Worm (Caenorhabditis elegans) whole organism, L4 larva: ENCODE data around the gene F36D4.1.
A peak's percentile ranks its signal among the peaks of the same experiment; 100 is the strongest.

Experiments
- D1046.2 ChIP-seq: fragments of 200-800 bp; sonication (Bioruptor generic); IDR thresholded peaks from 2 replicates; pipeline ENCODE4 v1.3.6; 2022; ENCODE audit warnings: missing genetic modification characterization, missing compliant biosample characterization
- F10B5.3 ChIP-seq: sonication (generic microtip); optimal IDR thresholded peaks from 2 replicates; lab custom pipeline; 2016; ENCODE audit warnings: mild to moderate bottlenecking, missing genetic modification characterization, missing compliant biosample characterization
- F26F4.8 ChIP-seq: fragments of 200-800 bp; sonication (Bioruptor generic); conservative IDR thresholded peaks from 2 replicates; pipeline ENCODE4 v1.3.6; 2022; ENCODE audit warnings: missing genetic modification characterization, missing compliant biosample characterization
- F37D6.2 ChIP-seq: sonication (generic microtip); optimal IDR thresholded peaks from 2 replicates; lab custom pipeline; 2016; ENCODE audit warnings: mild to moderate bottlenecking, missing genetic modification characterization, missing compliant biosample characterization
- F44E2.7 ChIP-seq: fragments of 200-800 bp; sonication (Bioruptor generic); IDR thresholded peaks from 2 replicates; pipeline ENCODE4 v2.1.2; 2022; ENCODE audit warnings: missing genetic modification characterization, missing compliant biosample characterization
- T26A8.4 ChIP-seq: fragments of 200-800 bp; sonication (Bioruptor generic); IDR thresholded peaks from 2 replicates; pipeline ENCODE4 v1.3.6; 2022; ENCODE audit warnings: missing genetic modification characterization, missing compliant biosample characterization
- ZK546.5 ChIP-seq, 2 experiments: sonication (generic microtip); optimal IDR thresholded peaks; 2 replicates each; lab custom pipeline; 2017; ENCODE audit warnings: missing biosample characterization in 2 of 2, missing genetic modification characterization in 2 of 2
- aly-2 ChIP-seq: sonication (generic microtip); optimal IDR thresholded peaks from 2 replicates; lab custom pipeline; 2018; ENCODE audit warnings: missing biosample characterization, missing genetic modification characterization
- ama-1 ChIP-seq: fragments of 150-350 bp; optimal IDR thresholded peaks from 2 replicates; lab custom pipeline; 2014; ENCODE audit warnings: inconsistent platforms, mixed read lengths
- attf-4 ChIP-seq: sonication (generic microtip); optimal IDR thresholded peaks from 3 replicates; lab custom pipeline; 2017; ENCODE audit warnings: missing biosample characterization, missing genetic modification characterization
- ceh-20 ChIP-seq: fragments of 200-800 bp; sonication (Bioruptor generic); IDR thresholded peaks from 2 replicates; pipeline ENCODE4 v1.3.6; 2022; ENCODE audit warnings: missing genetic modification reagents, missing genetic modification characterization, missing compliant biosample characterization
- ceh-32 ChIP-seq: sonication (generic microtip); optimal IDR thresholded peaks from 2 replicates; lab custom pipeline; 2016; ENCODE audit warnings: mild to moderate bottlenecking, missing genetic modification characterization, missing compliant biosample characterization; ENCODE audit not compliant: poor library complexity
- ceh-44 ChIP-seq: fragments of 200-800 bp; sonication (Bioruptor generic); IDR thresholded peaks from 2 replicates; pipeline ENCODE4 v1.3.6; 2022; ENCODE audit warnings: missing genetic modification reagents, missing genetic modification characterization, missing compliant biosample characterization
- ceh-62 ChIP-seq: sonication (generic microtip); optimal IDR thresholded peaks from 2 replicates; lab custom pipeline; 2017; ENCODE audit warnings: missing biosample characterization, missing genetic modification characterization
- ces-1 ChIP-seq: fragments of 150-350 bp; sonication (generic microtip); optimal IDR thresholded peaks from 4 replicates; lab custom pipeline; 2014; ENCODE audit warnings: missing biosample characterization, missing genetic modification reagents, missing genetic modification characterization
- daf-16 ChIP-seq, 3 experiments: sonication (generic microtip); optimal IDR thresholded peaks; 2 replicates each; lab custom pipeline; 2016 to 2017; ENCODE audit warnings: missing genetic modification characterization in 3 of 3, missing genetic modification reagents in 3 of 3, mild to moderate bottlenecking in 2 of 3, missing compliant biosample characterization in 2 of 3, missing biosample characterization in 1 of 3, moderate library complexity in 1 of 3
- daf-19 ChIP-seq: fragments of 200-800 bp; sonication (Bioruptor generic); conservative IDR thresholded peaks from 2 replicates; pipeline ENCODE4 v1.3.6; 2022; ENCODE audit warnings: missing genetic modification characterization, missing compliant biosample characterization
- daf-8 ChIP-seq: fragments of 200-800 bp; sonication (Bioruptor generic); IDR thresholded peaks from 2 replicates; pipeline ENCODE4 v1.3.6; 2022; ENCODE audit warnings: missing genetic modification characterization, missing compliant biosample characterization
- dmd-6 ChIP-seq: fragments of 200-800 bp; sonication (Bioruptor generic); IDR thresholded peaks from 2 replicates; pipeline ENCODE4 v1.3.6; 2022; ENCODE audit warnings: missing genetic modification reagents, missing genetic modification characterization, missing compliant biosample characterization
- dmd-8 ChIP-seq: fragments of 200-800 bp; sonication (Bioruptor generic); IDR thresholded peaks from 2 replicates; pipeline ENCODE4 v1.3.6; 2022; ENCODE audit warnings: missing genetic modification characterization, missing compliant biosample characterization
- dmd-9 ChIP-seq: fragments of 200-800 bp; sonication (Bioruptor generic); IDR thresholded peaks from 2 replicates; pipeline ENCODE4 v1.3.6; 2022; ENCODE audit warnings: missing genetic modification reagents, missing genetic modification characterization, missing compliant biosample characterization
- egl-27 ChIP-seq: sonication (generic microtip); optimal IDR thresholded peaks from 3 replicates; lab custom pipeline; 2017; ENCODE audit warnings: missing biosample characterization, missing genetic modification reagents, missing genetic modification characterization
- egl-43 ChIP-seq: fragments of 200-800 bp; sonication (Bioruptor generic); IDR thresholded peaks from 2 replicates; pipeline ENCODE4 v1.3.6; 2022; ENCODE audit warnings: missing genetic modification reagents, missing genetic modification characterization, missing compliant biosample characterization
- gei-8 ChIP-seq: fragments of 200-800 bp; sonication (Bioruptor generic); optimal IDR thresholded peaks from 2 replicates; lab custom pipeline; 2018; ENCODE audit warnings: mild to moderate bottlenecking, missing genetic modification characterization, missing compliant biosample characterization
- hif-1 ChIP-seq, 2 experiments: sonication (generic microtip); optimal IDR thresholded peaks; 2 replicates each; lab custom pipeline; 2016 to 2017; ENCODE audit warnings: missing compliant biosample characterization in 2 of 2, missing genetic modification characterization in 2 of 2, missing genetic modification reagents in 2 of 2, missing genotype in 2 of 2, mild to moderate bottlenecking in 1 of 2
- lim-7 ChIP-seq: fragments of 200-800 bp; sonication (Bioruptor generic); IDR thresholded peaks from 2 replicates; pipeline ENCODE4 v1.3.6; 2022; ENCODE audit warnings: missing genetic modification characterization, missing compliant biosample characterization
- lin-1 ChIP-seq: fragments of 200-800 bp; sonication (Bioruptor generic); IDR thresholded peaks from 2 replicates; pipeline ENCODE4 v1.3.6; 2022; ENCODE audit warnings: missing genetic modification reagents, missing genetic modification characterization, missing compliant biosample characterization
- lin-13 ChIP-seq: fragments of 150-350 bp; optimal IDR thresholded peaks from 2 replicates; lab custom pipeline; 2014; ENCODE audit warnings: missing biosample characterization, missing genetic modification reagents, missing genetic modification characterization
- madf-5 ChIP-seq, 2 experiments: fragments of 200-800 bp; sonication (Bioruptor generic); IDR thresholded peaks; 2 replicates each; pipeline ENCODE4 v1.3.6; 2022; ENCODE audit warnings: missing compliant biosample characterization in 2 of 2, missing genetic modification characterization in 2 of 2
- madf-9 ChIP-seq: fragments of 200-800 bp; sonication (Bioruptor generic); conservative IDR thresholded peaks from 2 replicates; pipeline ENCODE4 v1.3.6; 2022; ENCODE audit warnings: missing genetic modification reagents, missing genetic modification characterization, missing compliant biosample characterization
- mdl-1 ChIP-seq, 2 experiments: fragments of 150-350 bp in 1 of 2; sonication (generic microtip) in 1 of 2; optimal IDR thresholded peaks; 2 replicates each; lab custom pipeline; 2014 to 2017; ENCODE audit warnings: missing biosample characterization in 2 of 2, missing genetic modification characterization in 2 of 2
- mdt-29 ChIP-seq: fragments of 200-800 bp; sonication (Bioruptor generic); IDR thresholded peaks from 2 replicates; pipeline ENCODE4 v1.3.6; 2022; ENCODE audit warnings: missing genetic modification reagents, missing genetic modification characterization, missing compliant biosample characterization
- mxl-3 ChIP-seq: fragments of 200-800 bp; sonication (Bioruptor generic); optimal IDR thresholded peaks from 2 replicates; lab custom pipeline; 2018; ENCODE audit warnings: mild to moderate bottlenecking, missing genetic modification characterization, missing compliant biosample characterization
- nhr-11 ChIP-seq: fragments of 150-350 bp; optimal IDR thresholded peaks from 2 replicates; lab custom pipeline; 2014; ENCODE audit warnings: missing biosample characterization, missing genetic modification characterization
- nhr-237 ChIP-seq: sonication (generic microtip); optimal IDR thresholded peaks from 2 replicates; lab custom pipeline; 2017; ENCODE audit warnings: missing biosample characterization, missing genetic modification characterization
- nhr-28 ChIP-seq: fragments of 150-350 bp; optimal IDR thresholded peaks from 2 replicates; lab custom pipeline; 2014; ENCODE audit warnings: missing biosample characterization, missing genetic modification characterization
- nhr-41 ChIP-seq: fragments of 200-800 bp; sonication (Bioruptor generic); IDR thresholded peaks from 2 replicates; pipeline ENCODE4 v1.3.6; 2022; ENCODE audit warnings: missing genetic modification reagents, missing genetic modification characterization, missing compliant biosample characterization
- nhr-42 ChIP-seq: fragments of 200-800 bp; sonication (Bioruptor generic); IDR thresholded peaks from 2 replicates; pipeline ENCODE4 v1.3.6; 2022; ENCODE audit warnings: missing genetic modification characterization, missing compliant biosample characterization
- nhr-48 ChIP-seq: sonication (generic microtip); optimal IDR thresholded peaks from 2 replicates; lab custom pipeline; 2016; ENCODE audit warnings: mild to moderate bottlenecking, missing genetic modification characterization, missing compliant biosample characterization
- nhr-76 ChIP-seq: fragments of 150-350 bp; optimal IDR thresholded peaks from 2 replicates; lab custom pipeline; 2014; ENCODE audit warnings: missing biosample characterization, missing genetic modification characterization
- pqm-1 ChIP-seq: sonication (generic microtip); optimal IDR thresholded peaks from 2 replicates; lab custom pipeline; 2017; ENCODE audit warnings: missing biosample characterization, missing genetic modification characterization
- snpc-1.2 ChIP-seq: fragments of 200-800 bp; sonication (Bioruptor generic); IDR thresholded peaks from 2 replicates; pipeline ENCODE4 v1.3.6; 2022; ENCODE audit warnings: missing genetic modification reagents, missing genetic modification characterization, missing compliant biosample characterization
- spr-3 ChIP-seq: fragments of 200-800 bp; sonication (Bioruptor generic); optimal IDR thresholded peaks from 2 replicates; lab custom pipeline; 2018; ENCODE audit warnings: mild to moderate bottlenecking, missing genetic modification characterization, missing compliant biosample characterization
- tra-1 ChIP-seq: fragments of 200-800 bp; sonication (Bioruptor generic); IDR thresholded peaks from 2 replicates; pipeline ENCODE4 v1.3.6; 2022; ENCODE audit warnings: missing genetic modification reagents, missing genetic modification characterization, missing compliant biosample characterization
- unc-130 ChIP-seq: sonication (generic microtip); optimal IDR thresholded peaks from 2 replicates; lab custom pipeline; 2016; ENCODE audit warnings: missing genetic modification reagents, missing genetic modification characterization, missing compliant biosample characterization
- unc-39 ChIP-seq: sonication (generic microtip); optimal IDR thresholded peaks from 2 replicates; lab custom pipeline; 2017; ENCODE audit warnings: missing biosample characterization, missing genetic modification characterization
- unc-62 ChIP-seq, 3 experiments: fragments of 150-350 bp in 1 of 3; sonication (generic microtip); optimal IDR thresholded peaks in 2 of 3; peaks in 1 of 3; 1 replicate in 1 of 3; 2 replicates in 2 of 3; lab custom pipeline; 2014 to 2017; ENCODE audit warnings: missing biosample characterization in 3 of 3, missing genetic modification characterization in 3 of 3, missing genetic modification reagents in 3 of 3, missing genotype in 1 of 3
- zip-11 ChIP-seq: fragments of 200-800 bp; sonication (Bioruptor generic); IDR thresholded peaks from 2 replicates; pipeline ENCODE4 v1.3.6; 2022; ENCODE audit warnings: missing genetic modification characterization, missing compliant biosample characterization

F36D4.1 gene

DNA sequence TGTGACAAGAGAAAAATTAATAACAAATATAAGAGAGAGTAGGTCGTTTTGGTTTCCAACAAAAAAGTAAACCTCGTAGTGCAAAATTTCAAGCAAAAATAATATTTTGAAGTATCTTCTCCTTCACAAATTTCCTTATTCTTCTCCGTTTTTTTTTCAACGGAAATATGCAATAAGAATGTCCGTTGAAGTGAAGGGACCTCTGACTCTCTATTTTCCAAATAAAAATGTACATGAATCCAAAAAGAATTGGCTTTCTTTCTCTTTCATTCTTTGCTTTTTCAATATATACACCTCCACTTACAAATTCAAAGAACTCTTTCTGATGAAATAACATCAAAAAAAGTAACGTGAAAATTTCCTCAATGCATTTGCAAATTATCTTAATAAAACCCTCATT is at the start of gene F36D4.1:
TSS of gene F36D4.1 (plus strand) at position 301 of the 400 bp plus-strand sequence.
- no peak for TF ChIP-seq F26F4.8 (GFP tag; lab: Robert Waterston, UW)
- no peak for TF ChIP-seq F10B5.3 (tag; lab: Kevin White, UChicago)
- TF ChIP-seq pqm-1, result no peak
- TF ChIP-seq hif-1 (tag; optimal IDR thresholded peaks at IDR 0.05; lab: Kevin White, UChicago), result no peak
- no peak for TF ChIP-seq egl-43
- TF ChIP-seq nhr-76 (tag; lab: Kevin White, UChicago), result no peak
- TF ChIP-seq unc-39 (tag; lab: Kevin White, UChicago), result no peak
- TF ChIP-seq lin-13 (GFP tag; lab: Kevin White, UChicago), result no peak
- no peak for TF ChIP-seq madf-5 (GFP tag; IDR thresholded peaks at IDR 0.05; lab: Robert Waterston, UW)
- TF ChIP-seq ces-1 (GFP tag; lab: Kevin White, UChicago), result no peak
- no peak for TF ChIP-seq lim-7

DNA sequence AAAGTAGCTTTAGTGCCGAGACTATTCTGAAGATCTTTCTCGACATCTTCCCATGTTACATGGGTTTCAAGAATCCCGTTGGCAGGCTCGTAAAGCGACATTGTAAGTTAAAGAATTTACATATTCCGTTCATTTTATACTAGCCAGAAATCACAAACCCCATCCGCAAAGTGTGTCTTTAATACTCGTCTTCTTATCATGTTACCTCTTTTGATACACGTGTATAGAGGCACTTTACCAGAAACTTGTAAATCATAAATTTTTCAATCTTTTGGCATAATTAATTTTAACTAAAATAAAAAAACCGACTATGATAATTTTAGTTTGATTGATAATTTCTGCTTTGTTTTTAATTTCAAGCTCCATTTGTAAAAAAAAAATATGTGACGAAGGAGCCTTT is 45.7 kb upstream of the F36D4.1 start, which contains the start of gene E02C12.6:
TSS of gene E02C12.6 (minus strand) at position 101 of the 400 bp plus-strand sequence.
- no peak for TF ChIP-seq T26A8.4 (GFP tag; lab: Robert Waterston, UW)
- no peak for TF ChIP-seq nhr-76 (tag; lab: Kevin White, UChicago)
- no peak for TF ChIP-seq D1046.2
- TF ChIP-seq attf-4 (tag; lab: Kevin White, UChicago), result no peak
- no peak for TF ChIP-seq dmd-9
- TF ChIP-seq ceh-20 (GFP tag; lab: Robert Waterston, UW), result no peak
- TF ChIP-seq ama-1, result no peak
- no peak for TF ChIP-seq F37D6.2 (tag; lab: Kevin White, UChicago)
- no peak for TF ChIP-seq zip-11 (GFP tag; lab: Robert Waterston, UW)
- TF ChIP-seq nhr-28 (tag; lab: Kevin White, UChicago), result peak; percentile 10
- no peak for TF ChIP-seq tra-1 (GFP tag; lab: Robert Waterston, UW)
- TF ChIP-seq pqm-1, result peak; percentile 51
- TF ChIP-seq gei-8 (GFP tag; lab: Kevin White, UChicago), result no peak
- peak; percentile 12; the same call in 1 of the 2 replicates for TF ChIP-seq dmd-6 (GFP tag; lab: Robert Waterston, UW)
- TF ChIP-seq dmd-8 (GFP tag; lab: Robert Waterston, UW), result no peak
- no peak for TF ChIP-seq madf-9

DNA sequence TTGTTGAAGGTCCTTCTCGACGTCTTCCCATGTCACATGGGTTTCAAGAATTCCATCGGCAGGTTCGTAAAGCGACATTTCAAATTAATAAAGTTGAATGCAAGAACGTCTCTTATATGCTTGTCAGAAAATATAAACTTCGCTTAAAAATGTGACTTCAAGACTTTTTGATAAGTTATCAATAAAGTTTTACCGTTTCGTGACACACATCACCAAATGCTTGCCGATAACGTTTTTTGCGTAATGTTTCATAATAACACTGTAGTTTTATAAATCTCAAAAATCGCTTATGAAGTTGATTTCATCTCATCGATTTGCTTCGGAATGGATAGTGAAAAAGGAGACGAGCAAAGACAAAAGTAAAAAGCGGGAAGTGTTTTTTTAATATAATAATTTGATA is 43.3 kb upstream of the F36D4.1 start, which contains the start of gene E02C12.8:
TSS of gene E02C12.8 (minus strand) at position 141 of the 400 bp plus-strand sequence.
- TF ChIP-seq ceh-44 (GFP tag; lab: Robert Waterston, UW), result no peak
- no peak for TF ChIP-seq mdt-29
- TF ChIP-seq egl-27 (tag; lab: Kevin White, UChicago), result no peak
- TF ChIP-seq ceh-62, result no peak
- no peak for TF ChIP-seq mdl-1 (tag; optimal IDR thresholded peaks at IDR 0.05; lab: Kevin White, UChicago)
- TF ChIP-seq snpc-1.2 (GFP tag; lab: Robert Waterston, UW), result no peak
- TF ChIP-seq nhr-48 (tag; lab: Kevin White, UChicago), result no peak
- 0 out of 2 replicates have a peak, but pooled peaks have one; percentile 14 for TF ChIP-seq lin-1 (GFP tag; lab: Robert Waterston, UW)
- TF ChIP-seq gei-8 (GFP tag; lab: Kevin White, UChicago), result no peak
- no peak for TF ChIP-seq nhr-42 (GFP tag; lab: Robert Waterston, UW)
- no peak for TF ChIP-seq nhr-41 (GFP tag; lab: Robert Waterston, UW)
- no peak for TF ChIP-seq madf-5 (GFP tag; IDR thresholded peaks at IDR 0.05; lab: Robert Waterston, UW)
- TF ChIP-seq unc-130 (GFP tag; lab: Kevin White, UChicago), result no peak
- TF ChIP-seq daf-16 (GFP tag; optimal IDR thresholded peaks at IDR 0.05; lab: Kevin White, UChicago), result no peak
- peak; percentile 54 for TF ChIP-seq daf-16 (tag; optimal IDR thresholded peaks at IDR 0.05; lab: Kevin White, UChicago)
- TF ChIP-seq F44E2.7 (GFP tag; lab: Robert Waterston, UW), result no peak
- TF ChIP-seq ces-1 (GFP tag; lab: Kevin White, UChicago), result no peak
- TF ChIP-seq unc-62 (GFP tag; optimal IDR thresholded peaks at IDR 0.05 in 1 of 2; lab: Kevin White, UChicago), result peak in 1 of 2 experiments; percentile 9
- TF ChIP-seq unc-62 (tag; optimal IDR thresholded peaks at IDR 0.05; lab: Kevin White, UChicago), result no peak
- no peak for TF ChIP-seq nhr-11
- TF ChIP-seq aly-2 (tag; lab: Kevin White, UChicago), result no peak
- TF ChIP-seq daf-8 (GFP tag; lab: Robert Waterston, UW), result no peak
- TF ChIP-seq ceh-32 (tag; lab: Kevin White, UChicago), result no peak
- TF ChIP-seq daf-19, result no peak
- TF ChIP-seq zip-11 (GFP tag; lab: Robert Waterston, UW), result no peak
- no peak for TF ChIP-seq nhr-237 (tag; lab: Kevin White, UChicago)
- TF ChIP-seq spr-3 (GFP tag; lab: Kevin White, UChicago), result no peak
- no peak for TF ChIP-seq attf-4 (tag; lab: Kevin White, UChicago)
- no peak for TF ChIP-seq ZK546.5 (tag; optimal IDR thresholded peaks at IDR 0.05; lab: Kevin White, UChicago)
- peak; percentile 17 for TF ChIP-seq mxl-3
